Worm (Caenorhabditis elegans) whole organism, L4 larva: ENCODE measurements around the gene pqn-27.
A peak's percentile ranks its signal among the peaks of the same experiment; 100 is the strongest.

Experiments
- F26F4.8 ChIP-seq: fragments of 200-800 bp; sonication (Bioruptor generic); conservative IDR thresholded peaks from 2 replicates; pipeline ENCODE4 v1.3.6; 2022; ENCODE audit warnings: missing genetic modification characterization, missing compliant biosample characterization
- F37D6.2 ChIP-seq: sonication (generic microtip); optimal IDR thresholded peaks from 2 replicates; lab custom pipeline; 2016; ENCODE audit warnings: mild to moderate bottlenecking, missing genetic modification characterization, missing compliant biosample characterization
- F44E2.7 ChIP-seq: fragments of 200-800 bp; sonication (Bioruptor generic); IDR thresholded peaks from 2 replicates; pipeline ENCODE4 v2.1.2; 2022; ENCODE audit warnings: missing genetic modification characterization, missing compliant biosample characterization
- T20F7.1 ChIP-seq: fragments of 200-800 bp; sonication (Bioruptor generic); optimal IDR thresholded peaks from 2 replicates; lab custom pipeline; 2018; ENCODE audit warnings: mild to moderate bottlenecking, missing genetic modification characterization, missing compliant biosample characterization
- T26A8.4 ChIP-seq: fragments of 200-800 bp; sonication (Bioruptor generic); IDR thresholded peaks from 2 replicates; pipeline ENCODE4 v1.3.6; 2022; ENCODE audit warnings: missing genetic modification characterization, missing compliant biosample characterization
- Y105C5A.15 ChIP-seq: fragments of 200-800 bp; sonication (Bioruptor generic); IDR thresholded peaks from 2 replicates; pipeline ENCODE4 v1.3.6; 2022; ENCODE audit warnings: missing genetic modification characterization, missing compliant biosample characterization
- Y75B8A.6 ChIP-seq: fragments of 200-800 bp; sonication (Bioruptor generic); IDR thresholded peaks from 2 replicates; pipeline ENCODE4 v1.3.6; 2022; ENCODE audit warnings: missing genetic modification reagents, missing genetic modification characterization, missing compliant biosample characterization
- aha-1 ChIP-seq: fragments of 150-350 bp; peaks from one replicate; lab custom pipeline; 2014; ENCODE audit warnings: missing biosample characterization, missing genetic modification characterization
- arid-1 ChIP-seq: fragments of 200-800 bp; sonication (Bioruptor generic); conservative IDR thresholded peaks from 2 replicates; pipeline ENCODE4 v1.3.6; 2022; ENCODE audit warnings: missing genetic modification reagents, missing genetic modification characterization, missing compliant biosample characterization
- ceh-28 ChIP-seq: fragments of 150-350 bp; optimal IDR thresholded peaks from 2 replicates; lab custom pipeline; 2014; ENCODE audit warnings: missing biosample characterization, missing genetic modification reagents, missing genetic modification characterization
- ceh-82 ChIP-seq: sonication (generic microtip); optimal IDR thresholded peaks from 2 replicates; lab custom pipeline; 2017; ENCODE audit warnings: missing biosample characterization, missing genetic modification characterization
- cey-2 ChIP-seq: sonication (generic microtip); optimal IDR thresholded peaks from 3 replicates; lab custom pipeline; 2017; ENCODE audit warnings: missing genetic modification characterization, mild to moderate bottlenecking, missing compliant biosample characterization, antibody characterized with exemption, borderline replicate concordance; ENCODE audit not compliant: insufficient read depth
- daf-19 ChIP-seq: fragments of 200-800 bp; sonication (Bioruptor generic); conservative IDR thresholded peaks from 2 replicates; pipeline ENCODE4 v1.3.6; 2022; ENCODE audit warnings: missing genetic modification characterization, missing compliant biosample characterization
- dmd-6 ChIP-seq: fragments of 200-800 bp; sonication (Bioruptor generic); IDR thresholded peaks from 2 replicates; pipeline ENCODE4 v1.3.6; 2022; ENCODE audit warnings: missing genetic modification reagents, missing genetic modification characterization, missing compliant biosample characterization
- dve-1 ChIP-seq: sonication (generic microtip); optimal IDR thresholded peaks from 2 replicates; lab custom pipeline; 2017; ENCODE audit warnings: antibody characterized with exemption, mild to moderate bottlenecking, missing genetic modification characterization, missing compliant biosample characterization; ENCODE audit not compliant: insufficient read depth
- egl-43 ChIP-seq: fragments of 200-800 bp; sonication (Bioruptor generic); IDR thresholded peaks from 2 replicates; pipeline ENCODE4 v1.3.6; 2022; ENCODE audit warnings: missing genetic modification reagents, missing genetic modification characterization, missing compliant biosample characterization
- gei-8 ChIP-seq: fragments of 200-800 bp; sonication (Bioruptor generic); optimal IDR thresholded peaks from 2 replicates; lab custom pipeline; 2018; ENCODE audit warnings: mild to moderate bottlenecking, missing genetic modification characterization, missing compliant biosample characterization
- hlh-11 ChIP-seq: fragments of 200-800 bp; sonication (Bioruptor generic); optimal IDR thresholded peaks from 2 replicates; lab custom pipeline; 2018; ENCODE audit warnings: mild to moderate bottlenecking, missing genetic modification characterization, missing compliant biosample characterization
- hlh-30 ChIP-seq: sonication (generic microtip); optimal IDR thresholded peaks from 2 replicates; lab custom pipeline; 2017; ENCODE audit warnings: antibody characterized with exemption, mild to moderate bottlenecking, missing genetic modification characterization, missing compliant biosample characterization; ENCODE audit not compliant: insufficient read depth
- hmg-1.1 ChIP-seq: fragments of 200-800 bp; sonication (Bioruptor generic); IDR thresholded peaks from 2 replicates; pipeline ENCODE4 v1.3.6; 2022; ENCODE audit warnings: missing genetic modification reagents, missing genetic modification characterization, missing compliant biosample characterization
- jun-1 ChIP-seq: fragments of 150-350 bp; optimal IDR thresholded peaks from 2 replicates; lab custom pipeline; 2014; ENCODE audit warnings: missing biosample characterization, missing genetic modification reagents, missing genetic modification characterization
- lim-7 ChIP-seq: fragments of 200-800 bp; sonication (Bioruptor generic); IDR thresholded peaks from 2 replicates; pipeline ENCODE4 v1.3.6; 2022; ENCODE audit warnings: missing genetic modification characterization, missing compliant biosample characterization
- lin-1 ChIP-seq: fragments of 200-800 bp; sonication (Bioruptor generic); IDR thresholded peaks from 2 replicates; pipeline ENCODE4 v1.3.6; 2022; ENCODE audit warnings: missing genetic modification reagents, missing genetic modification characterization, missing compliant biosample characterization
- lin-13 ChIP-seq: fragments of 150-350 bp; optimal IDR thresholded peaks from 2 replicates; lab custom pipeline; 2014; ENCODE audit warnings: missing biosample characterization, missing genetic modification reagents, missing genetic modification characterization
- lin-15B ChIP-seq: fragments of 150-350 bp; sonication (generic microtip); optimal IDR thresholded peaks from 3 replicates; lab custom pipeline; 2014; ENCODE audit warnings: missing biosample characterization, missing genetic modification characterization
- lin-29 ChIP-seq: fragments of 200-800 bp; sonication (Bioruptor generic); IDR thresholded peaks from 2 replicates; pipeline ENCODE4 v1.3.6; 2022; ENCODE audit warnings: missing genetic modification reagents, missing genetic modification characterization, missing compliant biosample characterization
- lir-3 ChIP-seq: sonication (generic microtip); optimal IDR thresholded peaks from 2 replicates; lab custom pipeline; 2016; ENCODE audit warnings: mild to moderate bottlenecking, missing genetic modification characterization, missing compliant biosample characterization
- lsy-2 ChIP-seq, 2 experiments: fragments of 150-350 bp in 1 of 2; sonication (generic microtip) in 1 of 2; optimal IDR thresholded peaks; 2 replicates each; lab custom pipeline; 2014 to 2017; ENCODE audit warnings: missing biosample characterization in 2 of 2, missing genetic modification characterization in 2 of 2
- madf-9 ChIP-seq: fragments of 200-800 bp; sonication (Bioruptor generic); conservative IDR thresholded peaks from 2 replicates; pipeline ENCODE4 v1.3.6; 2022; ENCODE audit warnings: missing genetic modification reagents, missing genetic modification characterization, missing compliant biosample characterization
- mdl-1 ChIP-seq, 2 experiments: fragments of 150-350 bp in 1 of 2; sonication (generic microtip) in 1 of 2; optimal IDR thresholded peaks; 2 replicates each; lab custom pipeline; 2014 to 2017; ENCODE audit warnings: missing biosample characterization in 2 of 2, missing genetic modification characterization in 2 of 2
- mep-1 ChIP-seq: fragments of 150-350 bp; sonication (generic microtip); optimal IDR thresholded peaks from 3 replicates; lab custom pipeline; 2014; ENCODE audit warnings: missing biosample characterization, missing genetic modification characterization
- mes-2 ChIP-seq: sonication (generic microtip); optimal IDR thresholded peaks from 2 replicates; lab custom pipeline; 2016; ENCODE audit warnings: missing genotype, mild to moderate bottlenecking, missing genetic modification characterization, missing compliant biosample characterization; ENCODE audit not compliant: poor library complexity, severe bottlenecking
- mxl-3 ChIP-seq: fragments of 200-800 bp; sonication (Bioruptor generic); optimal IDR thresholded peaks from 2 replicates; lab custom pipeline; 2018; ENCODE audit warnings: mild to moderate bottlenecking, missing genetic modification characterization, missing compliant biosample characterization
- nhr-10 ChIP-seq: fragments of 150-350 bp; optimal IDR thresholded peaks from 2 replicates; lab custom pipeline; 2014; ENCODE audit warnings: missing biosample characterization, missing genetic modification characterization
- nhr-11 ChIP-seq: fragments of 150-350 bp; optimal IDR thresholded peaks from 2 replicates; lab custom pipeline; 2014; ENCODE audit warnings: missing biosample characterization, missing genetic modification characterization
- nhr-111 ChIP-seq: fragments of 200-800 bp; sonication (Bioruptor generic); optimal IDR thresholded peaks from 2 replicates; lab custom pipeline; 2018; ENCODE audit warnings: mild to moderate bottlenecking, missing genetic modification characterization, missing compliant biosample characterization
- nhr-41 ChIP-seq: fragments of 200-800 bp; sonication (Bioruptor generic); IDR thresholded peaks from 2 replicates; pipeline ENCODE4 v1.3.6; 2022; ENCODE audit warnings: missing genetic modification reagents, missing genetic modification characterization, missing compliant biosample characterization
- php-3 ChIP-seq: fragments of 200-800 bp; sonication (Bioruptor generic); IDR thresholded peaks from 2 replicates; pipeline ENCODE4 v1.3.6; 2022; ENCODE audit warnings: missing genetic modification reagents, missing genetic modification characterization, missing compliant biosample characterization
- pqm-1 ChIP-seq: sonication (generic microtip); optimal IDR thresholded peaks from 2 replicates; lab custom pipeline; 2017; ENCODE audit warnings: missing biosample characterization, missing genetic modification characterization
- rbr-2 ChIP-seq: sonication (generic microtip); optimal IDR thresholded peaks from 2 replicates; lab custom pipeline; 2016; ENCODE audit warnings: missing genotype, missing genetic modification characterization, missing compliant biosample characterization
- sdz-12 ChIP-seq: fragments of 200-800 bp; sonication (Bioruptor generic); optimal IDR thresholded peaks from 2 replicates; lab custom pipeline; 2018; ENCODE audit warnings: mild to moderate bottlenecking, missing genetic modification characterization, missing compliant biosample characterization
- snpc-1.2 ChIP-seq: fragments of 200-800 bp; sonication (Bioruptor generic); IDR thresholded peaks from 2 replicates; pipeline ENCODE4 v1.3.6; 2022; ENCODE audit warnings: missing genetic modification reagents, missing genetic modification characterization, missing compliant biosample characterization
- spr-3 ChIP-seq: fragments of 200-800 bp; sonication (Bioruptor generic); optimal IDR thresholded peaks from 2 replicates; lab custom pipeline; 2018; ENCODE audit warnings: mild to moderate bottlenecking, missing genetic modification characterization, missing compliant biosample characterization
- tag-97 ChIP-seq: fragments of 200-800 bp; sonication (Bioruptor generic); IDR thresholded peaks from 2 replicates; pipeline ENCODE4 v1.3.6; 2022; ENCODE audit warnings: missing genetic modification characterization, missing compliant biosample characterization
- tra-1 ChIP-seq: fragments of 200-800 bp; sonication (Bioruptor generic); IDR thresholded peaks from 2 replicates; pipeline ENCODE4 v1.3.6; 2022; ENCODE audit warnings: missing genetic modification reagents, missing genetic modification characterization, missing compliant biosample characterization
- unc-130 ChIP-seq: sonication (generic microtip); optimal IDR thresholded peaks from 2 replicates; lab custom pipeline; 2016; ENCODE audit warnings: missing genetic modification reagents, missing genetic modification characterization, missing compliant biosample characterization
- unc-39 ChIP-seq: sonication (generic microtip); optimal IDR thresholded peaks from 2 replicates; lab custom pipeline; 2017; ENCODE audit warnings: missing biosample characterization, missing genetic modification characterization
- unc-62 ChIP-seq, 3 experiments: fragments of 150-350 bp in 1 of 3; sonication (generic microtip); optimal IDR thresholded peaks in 2 of 3; peaks in 1 of 3; 1 replicate in 1 of 3; 2 replicates in 2 of 3; lab custom pipeline; 2014 to 2017; ENCODE audit warnings: missing biosample characterization in 3 of 3, missing genetic modification characterization in 3 of 3, missing genetic modification reagents in 3 of 3, missing genotype in 1 of 3
- zfp-3 ChIP-seq: fragments of 200-800 bp; sonication (Bioruptor generic); conservative IDR thresholded peaks from 2 replicates; pipeline ENCODE4 v1.3.6; 2022; ENCODE audit warnings: missing genetic modification reagents, missing genetic modification characterization, missing compliant biosample characterization
- ztf-11 ChIP-seq: fragments of 150-350 bp; optimal IDR thresholded peaks from 2 replicates; lab custom pipeline; 2014; ENCODE audit warnings: missing biosample characterization, missing genetic modification characterization
- ztf-7 ChIP-seq: fragments of 150-350 bp; optimal IDR thresholded peaks from 2 replicates; lab custom pipeline; 2014; ENCODE audit warnings: missing biosample characterization, missing genetic modification characterization

pqn-27 gene

DNA sequence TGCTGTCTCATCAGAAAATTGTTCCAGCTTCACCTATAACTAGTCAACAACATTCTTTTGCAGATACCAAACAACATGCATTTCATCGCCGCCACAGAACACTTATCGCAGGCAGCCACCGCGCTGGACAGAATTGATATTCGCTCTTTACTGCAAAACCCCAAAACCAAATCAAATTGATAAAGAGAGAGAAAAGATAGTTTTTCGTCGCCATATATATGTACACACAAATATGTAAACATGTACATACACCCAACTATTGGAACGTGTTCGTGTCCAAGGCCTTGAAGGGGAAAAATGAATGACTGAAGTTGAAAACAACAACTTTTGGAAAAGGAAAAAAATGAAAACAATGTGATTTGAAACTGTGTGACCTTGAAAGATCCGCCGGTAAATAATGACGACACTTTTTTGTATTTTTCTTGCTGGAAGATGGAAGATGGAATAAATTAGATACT lies 5.0 kb upstream of the pqn-27 start:
- TF ChIP-seq lir-3 (tag; lab: Kevin White, UChicago) = no peak
- TF ChIP-seq T26A8.4 = no peak
- no peak; the same call in 1 of the 2 replicates for TF ChIP-seq lin-1
- TF ChIP-seq T20F7.1 (GFP tag; lab: Kevin White, UChicago) = no peak
- TF ChIP-seq nhr-41 (GFP tag; lab: Robert Waterston, UW) = no peak
- no peak for TF ChIP-seq lin-15B (tag; lab: Kevin White, UChicago)
- TF ChIP-seq pqm-1 (tag; lab: Kevin White, UChicago) = peak; percentile 74
- no peak for TF ChIP-seq daf-19 (GFP tag; lab: Robert Waterston, UW)
- TF ChIP-seq ztf-11 (tag; lab: Kevin White, UChicago) = no peak
- TF ChIP-seq unc-62 (GFP tag; optimal IDR thresholded peaks at IDR 0.05 in 1 of 2; lab: Kevin White, UChicago) = peak in 1 of 2 experiments; percentile 71
- TF ChIP-seq unc-62 (tag; optimal IDR thresholded peaks at IDR 0.05; lab: Kevin White, UChicago) = no peak
- no peak for TF ChIP-seq mes-2
- no peak for TF ChIP-seq F44E2.7 (GFP tag; lab: Robert Waterston, UW)
- TF ChIP-seq lsy-2 (tag; optimal IDR thresholded peaks at IDR 0.05; lab: Kevin White, UChicago) = no peak
- TF ChIP-seq egl-43 (GFP tag; lab: Robert Waterston, UW) = no peak
- no peak for TF ChIP-seq lim-7 (GFP tag; lab: Robert Waterston, UW)
- no peak for TF ChIP-seq jun-1 (tag; lab: Kevin White, UChicago)
- no peak for TF ChIP-seq lin-13 (GFP tag; lab: Kevin White, UChicago)
- TF ChIP-seq mxl-3 (GFP tag; lab: Kevin White, UChicago) = peak; percentile 27
- TF ChIP-seq gei-8 = no peak
- no peak for TF ChIP-seq lin-29 (GFP tag; lab: Robert Waterston, UW)
- no peak for TF ChIP-seq F37D6.2 (tag; lab: Kevin White, UChicago)
- no peak for TF ChIP-seq nhr-11 (tag; lab: Kevin White, UChicago)
- TF ChIP-seq ceh-82 = no peak
- TF ChIP-seq dmd-6 = peak; percentile 55
- no peak for TF ChIP-seq snpc-1.2 (GFP tag; lab: Robert Waterston, UW)
- no peak for TF ChIP-seq tra-1
- TF ChIP-seq php-3 (GFP tag; lab: Robert Waterston, UW) = peak; percentile 62; the same call in 1 of the 2 replicates
- TF ChIP-seq cey-2 (tag; lab: Kevin White, UChicago) = no peak
- TF ChIP-seq Y105C5A.15 (GFP tag; lab: Robert Waterston, UW) = no peak
- no peak for TF ChIP-seq ztf-7 (tag; lab: Kevin White, UChicago)
- no peak for TF ChIP-seq sdz-12 (GFP tag; lab: Kevin White, UChicago)
- TF ChIP-seq unc-39 = no peak
- TF ChIP-seq mep-1 (tag; lab: Kevin White, UChicago) = peak; percentile 41
- TF ChIP-seq arid-1 (GFP tag; lab: Robert Waterston, UW) = no peak
- TF ChIP-seq hmg-1.1 = no peak
- no peak for TF ChIP-seq tag-97
- no peak for TF ChIP-seq madf-9 (GFP tag; lab: Robert Waterston, UW)
- no peak for TF ChIP-seq Y75B8A.6
- TF ChIP-seq aha-1 = peak; percentile 95
- TF ChIP-seq F26F4.8 (GFP tag; lab: Robert Waterston, UW) = no peak
- peak; percentile 76 for TF ChIP-seq hlh-30 (tag; lab: Kevin White, UChicago)
- no peak for TF ChIP-seq ceh-28 (tag; lab: Kevin White, UChicago)
- peak; percentile 87 for TF ChIP-seq hlh-11 (tag; lab: Kevin White, UChicago)
- peak in 1 of 2 experiments; percentile 56 for TF ChIP-seq mdl-1 (tag; optimal IDR thresholded peaks at IDR 0.05; lab: Kevin White, UChicago)
- TF ChIP-seq dve-1 (tag; lab: Kevin White, UChicago) = peak; percentile 86
- peak; percentile 38 for TF ChIP-seq nhr-10 (tag; lab: Kevin White, UChicago)
- TF ChIP-seq rbr-2 (tag; lab: Kevin White, UChicago) = no peak
- TF ChIP-seq unc-130 = no peak
- no peak for TF ChIP-seq spr-3 (GFP tag; lab: Kevin White, UChicago)
- no peak for TF ChIP-seq nhr-111 (GFP tag; lab: Kevin White, UChicago)
- TF ChIP-seq zfp-3 (GFP tag; lab: Robert Waterston, UW) = no peak
